Worm (Caenorhabditis elegans) whole organism, L3 larva: ENCODE data around the gene R08D7.5.

Source experiments
- elt-3 ChIP-seq, 3 experiments: fragments of 150-350 bp in 1 of 3; sonication (generic microtip) in 2 of 3; optimal IDR thresholded peaks; 2 replicates in 2 of 3; 4 replicates in 1 of 3; lab custom pipeline; 2014 to 2017; ENCODE audit warnings: missing biosample characterization in 3 of 3, missing genetic modification characterization in 3 of 3
- eor-1 ChIP-seq, 2 experiments: fragments of 150-350 bp; optimal IDR thresholded peaks; 2 replicates each; lab custom pipeline; 2014 to 2018; ENCODE audit warnings: missing biosample characterization in 2 of 2, missing genetic modification characterization in 2 of 2
- nfya-1 ChIP-seq: sonication (generic microtip); optimal IDR thresholded peaks from 2 replicates; lab custom pipeline; 2017; ENCODE audit warnings: missing genetic modification characterization, mild to moderate bottlenecking, missing compliant biosample characterization, antibody characterized with exemption, moderate library complexity; ENCODE audit not compliant: insufficient read depth
- nhr-11 ChIP-seq: fragments of 150-350 bp; optimal IDR thresholded peaks from 2 replicates; lab custom pipeline; 2014; ENCODE audit warnings: missing biosample characterization, missing genetic modification characterization
- nhr-12 ChIP-seq: fragments of 150-350 bp; optimal IDR thresholded peaks from 2 replicates; lab custom pipeline; 2014; ENCODE audit warnings: missing biosample characterization, missing genetic modification characterization
- pha-4 ChIP-seq: fragments of 150-350 bp; optimal IDR thresholded peaks from 2 replicates; lab custom pipeline; 2014; ENCODE audit warnings: missing biosample characterization, missing genetic modification reagents, missing genetic modification characterization

ce11 chrIII:8985461-8985860 is 11.5 kb downstream of the R08D7.5 start:
- TF ChIP-seq nfya-1 (tag; lab: Kevin White, UChicago) (no peak), pha-4 (tag; lab: Kevin White, UChicago) (no peak), elt-3 (tag; optimal IDR thresholded peaks at IDR 0.05; lab: Kevin White, UChicago) (no peak), eor-1 (tag; optimal IDR thresholded peaks at IDR 0.05; lab: Kevin White, UChicago) (no peak), nhr-12 (tag; lab: Kevin White, UChicago) (no peak), nhr-11 (tag; lab: Kevin White, UChicago) (no peak)
